Worm (Caenorhabditis elegans): Measurements from ENCODE around the gene pmpl-1.
A peak's percentile ranks its signal among the peaks of the same experiment; 100 is the strongest.

pmpl-1 gene

ce11 chrX:3829605-3830004 is 41.8 kb downstream of the pmpl-1 start (continued):
- peak; percentile 51 for TF ChIP-seq blmp-1 (tag; optimal IDR thresholded peaks at IDR 0.05)
- no peak for TF ChIP-seq rnt-1 (tag; optimal IDR thresholded peaks at IDR 0.05)
- TF ChIP-seq lin-15B (tag; optimal IDR thresholded peaks at IDR 0.05): no peak
- peak; percentile 52 for TF ChIP-seq lin-14 (GFP tag; optimal IDR thresholded peaks at IDR 0.05)

ce11 chrX:3830872-3831271 is 43.0 kb downstream of the pmpl-1 start:
- no peak for TF ChIP-seq lin-35 (GFP tag; optimal IDR thresholded peaks at IDR 0.05)
- TF ChIP-seq elt-2 (tag; optimal IDR thresholded peaks at IDR 0.05): no peak
- no peak for TF ChIP-seq vab-15 (tag; optimal IDR thresholded peaks at IDR 0.05)
- no peak for TF ChIP-seq efl-1 (optimal IDR thresholded peaks at IDR 0.05)
- TF ChIP-seq efl-1 (GFP tag; optimal IDR thresholded peaks at IDR 0.05 in 1 of 2): no peak
- TF ChIP-seq fkh-8 (tag; optimal IDR thresholded peaks at IDR 0.05): no peak
- no peak for TF ChIP-seq egl-27 (tag; optimal IDR thresholded peaks at IDR 0.05)
- no peak for TF ChIP-seq fkh-4 (tag; optimal IDR thresholded peaks at IDR 0.05; ENCODE audit: borderline replicate concordance)
- no peak for TF ChIP-seq hpl-2 (GFP tag; optimal IDR thresholded peaks at IDR 0.05)
- TF ChIP-seq nhr-77 (tag; optimal IDR thresholded peaks at IDR 0.05): no peak
- TF ChIP-seq tlp-1 (tag; optimal IDR thresholded peaks at IDR 0.05): no peak
- TF ChIP-seq nhr-84 (tag; optimal IDR thresholded peaks at IDR 0.05): no peak
- no peak for TF ChIP-seq irx-1 (tag; optimal IDR thresholded peaks at IDR 0.05)
- no peak for TF ChIP-seq ceh-8 (GFP tag; optimal IDR thresholded peaks at IDR 0.05)

ce11 chrX:3832059-3832641 is 44.3 kb downstream of the pmpl-1 start:
- TF ChIP-seq lir-3 (tag; optimal IDR thresholded peaks at IDR 0.05; ENCODE audit: poor library complexity) (no peak), snpc-4 (tag; optimal IDR thresholded peaks at IDR 0.05) (no peak), nhr-90 (tag; optimal IDR thresholded peaks at IDR 0.05; ENCODE audit: poor library complexity) (peak; percentile 20), Y116A8C.19 (tag; optimal IDR thresholded peaks at IDR 0.05; ENCODE audit: borderline replicate concordance) (no peak), vab-15 (tag; optimal IDR thresholded peaks at IDR 0.05) (no peak), sptf-1 (tag; optimal IDR thresholded peaks at IDR 0.05) (no peak), nhr-20 (tag; optimal IDR thresholded peaks at IDR 0.05) (peak; percentile 70), fkh-8 (tag; optimal IDR thresholded peaks at IDR 0.05) (no peak), unc-98 (GFP tag; IDR thresholded peaks at IDR 0.05) (no peak), unc-130 (tag; optimal IDR thresholded peaks at IDR 0.05) (peak; percentile 2), nhr-47 (tag; optimal IDR thresholded peaks at IDR 0.05) (no peak), lin-14 (GFP tag; optimal IDR thresholded peaks at IDR 0.05) (peak; percentile 70), sup-37 (GFP tag; optimal IDR thresholded peaks at IDR 0.05) (no peak), xbp-1 (tag; optimal IDR thresholded peaks at IDR 0.05) (no peak), ceh-82 (tag; optimal IDR thresholded peaks at IDR 0.05) (no peak), C04F5.9 (tag; optimal IDR thresholded peaks at IDR 0.05) (no peak), unc-86 (tag; optimal IDR thresholded peaks at IDR 0.05) (no peak), pax-3 (tag; optimal IDR thresholded peaks at IDR 0.05) (no peak), nhr-71 (tag; optimal IDR thresholded peaks at IDR 0.05) (peak; percentile 56), egl-27 (tag; optimal IDR thresholded peaks at IDR 0.05) (no peak), efl-1 (optimal IDR thresholded peaks at IDR 0.05) (no peak), efl-1 (GFP tag; optimal IDR thresholded peaks at IDR 0.05 in 1 of 2) (peak in 1 of 2 experiments; percentile 94), ets-5 (GFP tag; IDR thresholded peaks at IDR 0.05) (no peak), zip-4 (GFP tag; optimal IDR thresholded peaks at IDR 0.05) (no peak), rnt-1 (tag; optimal IDR thresholded peaks at IDR 0.05) (no peak), egl-13 (tag; optimal IDR thresholded peaks at IDR 0.05) (no peak), irx-1 (tag; optimal IDR thresholded peaks at IDR 0.05) (no peak), nhr-19 (GFP tag; conservative IDR thresholded peaks at IDR 0.05) (peak; percentile 48), nhr-77 (tag; optimal IDR thresholded peaks at IDR 0.05) (no peak), mep-1 (tag; optimal IDR thresholded peaks at IDR 0.05) (peak; percentile 42), mdl-1 (tag; optimal IDR thresholded peaks at IDR 0.05) (peak in 1 of 2 experiments; percentile 69), pag-3 (tag; optimal IDR thresholded peaks at IDR 0.05; ENCODE audit: borderline replicate concordance, insufficient read depth) (no peak), swsn-7 (tag; optimal IDR thresholded peaks at IDR 0.05) (peak; percentile 7), elt-2 (tag; optimal IDR thresholded peaks at IDR 0.05) (peak; percentile 87), lin-35 (GFP tag; optimal IDR thresholded peaks at IDR 0.05) (peak in 1 of 2 experiments; percentile 49), skn-1 (tag; optimal IDR thresholded peaks at IDR 0.05) (peak; percentile 63), elt-3 (tag; optimal IDR thresholded peaks at IDR 0.05) (peak in 1 of 6 experiments; percentile 68), fos-1 (tag; optimal IDR thresholded peaks at IDR 0.05) (no peak), blmp-1 (tag; optimal IDR thresholded peaks at IDR 0.05) (peak; percentile 78), snu-23 (GFP tag; optimal IDR thresholded peaks at IDR 0.05) (peak; percentile 62)
